Worm (Caenorhabditis elegans): ENCODE measurements around the gene sri-7.

DNA sequence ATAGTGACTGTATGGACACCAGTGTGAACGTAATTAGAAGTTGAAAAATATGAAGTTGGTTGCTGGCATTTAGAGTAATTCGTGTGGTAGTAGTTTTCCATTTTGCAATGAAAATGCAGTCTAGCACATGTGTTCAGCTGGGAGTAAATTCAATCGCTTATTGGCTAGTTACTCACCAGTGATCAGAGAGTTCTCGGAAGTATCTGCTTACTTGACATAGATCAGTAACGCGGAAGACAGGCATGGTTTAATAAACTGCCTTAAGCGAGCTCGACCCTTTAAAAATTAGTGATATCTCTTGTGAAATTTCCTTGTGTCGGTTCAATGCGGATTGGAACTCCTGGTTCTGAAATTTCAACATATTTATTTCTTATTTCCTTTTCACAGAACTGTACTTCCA is 23.9 kb upstream of the sri-7 start, which contains the start of gene srh-52:
- no peak for TF ChIP-seq ama-1 (optimal IDR thresholded peaks at IDR 0.05)
- TF ChIP-seq ces-1 (GFP tag; optimal IDR thresholded peaks at IDR 0.05) = no peak
- TF ChIP-seq mep-1 (tag; optimal IDR thresholded peaks at IDR 0.05) = no peak
- TF ChIP-seq daf-16 (GFP tag; optimal IDR thresholded peaks at IDR 0.05) = no peak
- no peak for TF ChIP-seq daf-16 (tag; optimal IDR thresholded peaks at IDR 0.05)
- no peak for TF ChIP-seq attf-4 (tag; optimal IDR thresholded peaks at IDR 0.05)
- TF ChIP-seq lin-15B (tag; optimal IDR thresholded peaks at IDR 0.05) = no peak
- no peak for TF ChIP-seq ceh-62 (tag; optimal IDR thresholded peaks at IDR 0.05)
- no peak for TF ChIP-seq F10B5.3 (tag; optimal IDR thresholded peaks at IDR 0.05)
- TF ChIP-seq D1046.2 (GFP tag; IDR thresholded peaks at IDR 0.05) = no peak
